Worm (Caenorhabditis elegans): ENCODE results near the gene B0563.6.

B0563.6 gene

DNA sequence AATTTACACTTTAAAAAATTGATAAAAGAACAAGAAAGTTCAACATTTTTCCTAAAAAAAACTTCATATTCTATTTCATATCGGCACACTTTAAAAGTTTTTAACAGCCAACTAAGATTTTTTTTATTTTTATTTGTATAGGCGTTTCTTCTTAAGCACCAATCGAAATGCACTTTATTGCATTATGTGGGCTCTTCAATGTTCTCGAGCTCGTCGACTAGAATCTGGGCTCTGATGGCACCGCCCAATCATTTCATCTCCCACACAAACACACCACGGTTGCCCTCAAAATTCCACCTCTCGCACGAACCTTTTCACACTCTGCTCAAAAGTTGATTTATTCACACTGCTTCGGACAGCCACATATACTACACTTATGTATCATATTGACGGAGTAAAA is at the start of gene B0563.6:
B0563.6 (plus strand) TSS at position 301 of the 400 bp plus-strand sequence.
- TF ChIP-seq hnd-1 (tag; optimal IDR thresholded peaks at IDR 0.05): no peak
- no peak for TF ChIP-seq tra-4 (tag; optimal IDR thresholded peaks at IDR 0.05)
- no peak for TF ChIP-seq hmbx-1 (tag; optimal IDR thresholded peaks at IDR 0.05)
- no peak for TF ChIP-seq ets-7 (tag; optimal IDR thresholded peaks at IDR 0.05)

ce11 chrX:9088620-9089019 is 48.9 kb upstream of the B0563.6 start:
- TF ChIP-seq B0310.2 (tag; optimal IDR thresholded peaks at IDR 0.05): no peak

- TF ChIP-seq sea-1 (GFP tag; conservative IDR thresholded peaks at IDR 0.05): 0 out of 2 replicates have a peak, but pooled peaks have one; percentile 49
- TF ChIP-seq hnd-1 (tag; optimal IDR thresholded peaks at IDR 0.05): no peak
- peak; percentile 51 for TF ChIP-seq hmg-4 (GFP tag; optimal IDR thresholded peaks at IDR 0.05)
- no peak for TF ChIP-seq ceh-13 (GFP tag; optimal IDR thresholded peaks at IDR 0.05)
- TF ChIP-seq B0310.2 (tag; optimal IDR thresholded peaks at IDR 0.05): no peak
- TF ChIP-seq pes-1 (GFP tag; IDR thresholded peaks at IDR 0.05): no peak
- no peak for TF ChIP-seq tra-4 (tag; optimal IDR thresholded peaks at IDR 0.05)
Observed at ce11 chrX:9089536-9089935, 48.0 kb upstream of the B0563.6 start.

DNA sequence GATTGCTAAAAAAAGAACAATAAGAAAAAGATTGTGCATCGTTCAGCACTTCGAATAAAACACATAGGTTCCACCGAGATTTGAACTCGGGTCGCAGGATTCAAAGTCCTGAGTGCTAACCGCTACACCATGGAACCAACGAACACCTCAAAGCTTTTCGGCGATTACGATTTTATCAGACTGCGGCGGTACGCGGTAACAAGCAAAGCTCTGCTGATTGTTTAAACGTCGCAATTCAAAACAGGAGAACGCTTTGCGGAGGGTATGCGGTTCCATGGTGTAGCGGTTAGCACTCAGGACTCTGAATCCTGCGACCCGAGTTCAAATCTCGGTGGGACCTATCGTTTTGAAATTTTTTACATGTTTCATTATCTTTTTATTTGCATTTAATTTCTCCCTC is 46.9 kb upstream of the B0563.6 start:
- TF ChIP-seq pes-1 (GFP tag; IDR thresholded peaks at IDR 0.05): peak; percentile 55

DNA sequence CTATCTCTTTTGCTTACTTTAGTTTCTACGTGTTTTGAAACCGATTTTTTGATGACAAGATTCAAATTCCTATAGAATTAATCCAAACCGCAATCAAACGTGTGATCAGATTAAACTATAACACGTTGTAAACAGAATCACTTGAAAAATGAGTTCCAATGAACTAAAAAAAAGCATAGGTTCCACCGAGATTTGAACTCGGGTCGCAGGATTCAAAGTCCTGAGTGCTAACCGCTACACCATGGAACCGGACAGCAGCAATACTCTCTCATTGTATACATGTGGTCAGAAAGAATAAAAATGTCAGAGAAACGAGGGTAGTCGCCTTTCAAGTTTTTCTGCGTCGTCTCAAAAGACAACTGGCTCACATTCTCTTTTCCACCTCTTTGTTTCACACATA is 46.1 kb upstream of the B0563.6 start:
- TF ChIP-seq ama-1 (optimal IDR thresholded peaks at IDR 0.05) (no peak), hmbx-1 (tag; optimal IDR thresholded peaks at IDR 0.05) (no peak), ceh-13 (GFP tag; optimal IDR thresholded peaks at IDR 0.05) (no peak), aly-1 (tag; optimal IDR thresholded peaks at IDR 0.05) (no peak), ceh-36 (tag; optimal IDR thresholded peaks at IDR 0.05) (peak; percentile 40), ets-7 (tag; optimal IDR thresholded peaks at IDR 0.05) (peak; percentile 9), hmg-4 (GFP tag; optimal IDR thresholded peaks at IDR 0.05) (peak; percentile 40), sea-1 (GFP tag; conservative IDR thresholded peaks at IDR 0.05) (peak; percentile 67; the same call in 1 of the 2 replicates), hnd-1 (tag; optimal IDR thresholded peaks at IDR 0.05) (peak; percentile 44), B0310.2 (tag; optimal IDR thresholded peaks at IDR 0.05) (no peak), pes-1 (GFP tag; IDR thresholded peaks at IDR 0.05) (peak; percentile 85), tbx-37 (GFP tag; conservative IDR thresholded peaks at IDR 0.05) (peak; percentile 66), flt-1 (GFP tag; IDR thresholded peaks at IDR 0.05) (peak; percentile 74), scrt-1 (GFP tag; IDR thresholded peaks at IDR 0.05) (peak; percentile 64), tra-4 (tag; optimal IDR thresholded peaks at IDR 0.05) (no peak), F13C5.2 (tag; optimal IDR thresholded peaks at IDR 0.05) (peak; percentile 19), tbx-11 (GFP tag; IDR thresholded peaks at IDR 0.05) (0 out of 2 replicates have a peak, but pooled peaks have one; percentile 7)

DNA sequence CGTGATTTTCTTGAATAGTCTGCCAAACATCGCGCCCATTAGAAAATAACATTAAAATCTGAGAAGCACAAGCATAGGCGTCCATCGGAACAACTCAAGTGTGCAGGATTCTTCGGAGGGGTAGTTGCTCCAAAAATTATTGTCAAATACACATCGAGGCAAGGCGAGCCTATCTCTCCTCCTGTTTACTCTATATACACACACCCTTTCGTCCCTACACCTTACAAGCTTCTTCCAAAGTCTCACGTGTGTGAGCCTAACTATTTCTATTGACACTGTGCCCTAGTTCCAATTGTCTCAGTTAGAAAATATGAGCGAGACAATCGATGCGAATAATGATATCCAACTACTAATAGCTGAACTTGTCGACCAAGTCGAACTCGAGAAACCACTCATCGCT is 45.6 kb upstream of the B0563.6 start:
- no peak for TF ChIP-seq flt-1 (GFP tag; IDR thresholded peaks at IDR 0.05)
- no peak for TF ChIP-seq ama-1 (optimal IDR thresholded peaks at IDR 0.05)
- no peak for TF ChIP-seq F13C5.2 (tag; optimal IDR thresholded peaks at IDR 0.05)
- no peak for TF ChIP-seq ceh-13 (GFP tag; optimal IDR thresholded peaks at IDR 0.05)
- no peak for TF ChIP-seq tbx-11 (GFP tag; IDR thresholded peaks at IDR 0.05)
- no peak for TF ChIP-seq hnd-1 (tag; optimal IDR thresholded peaks at IDR 0.05)

ce11 chrX:9096861-9097260 is 40.6 kb upstream of the B0563.6 start:
- TF ChIP-seq flt-1 (GFP tag; IDR thresholded peaks at IDR 0.05) (no peak), tra-4 (tag; optimal IDR thresholded peaks at IDR 0.05) (no peak), tbx-37 (GFP tag; conservative IDR thresholded peaks at IDR 0.05) (no peak), F13C5.2 (tag; optimal IDR thresholded peaks at IDR 0.05) (no peak), scrt-1 (GFP tag; IDR thresholded peaks at IDR 0.05) (no peak), aly-1 (tag; optimal IDR thresholded peaks at IDR 0.05) (no peak)

- TF ChIP-seq B0310.2 (tag; optimal IDR thresholded peaks at IDR 0.05): no peak
- TF ChIP-seq hmg-4 (GFP tag; optimal IDR thresholded peaks at IDR 0.05): peak; percentile 74
- TF ChIP-seq ceh-13 (GFP tag; optimal IDR thresholded peaks at IDR 0.05): no peak
Observed at ce11 chrX:9102150-9102549, 35.4 kb upstream of the B0563.6 start.

DNA sequence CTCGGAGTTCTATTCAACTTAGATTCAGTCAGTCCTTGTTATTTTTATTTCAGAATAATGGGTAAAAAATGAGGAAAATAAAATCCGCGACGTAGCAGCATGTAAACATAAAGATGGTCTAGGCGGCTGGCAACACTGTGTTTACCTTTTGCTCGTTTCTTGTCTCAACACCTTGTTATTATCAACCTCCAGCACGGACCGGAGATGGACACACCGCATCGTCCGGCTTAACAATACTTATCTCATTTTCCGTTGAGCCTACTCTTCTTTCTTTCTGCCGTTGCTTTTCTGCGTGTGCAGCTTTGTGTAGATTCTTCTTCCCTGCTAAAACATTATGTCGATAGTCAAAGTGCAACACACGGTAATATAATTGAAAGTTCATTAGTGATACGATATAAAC is 34.5 kb upstream of the B0563.6 start:
- no peak for TF ChIP-seq sea-1 (GFP tag; conservative IDR thresholded peaks at IDR 0.05)

- TF ChIP-seq F13C5.2 (tag; optimal IDR thresholded peaks at IDR 0.05) (no peak), tra-4 (tag; optimal IDR thresholded peaks at IDR 0.05) (no peak), aly-1 (tag; optimal IDR thresholded peaks at IDR 0.05) (no peak), scrt-1 (GFP tag; IDR thresholded peaks at IDR 0.05) (no peak), tbx-37 (GFP tag; conservative IDR thresholded peaks at IDR 0.05) (no peak)
Observed at ce11 chrX:9103584-9103983, 33.9 kb upstream of the B0563.6 start.

Measured in whole organism, early embryonic.